Worm (Caenorhabditis elegans) whole organism, L4 larva: ENCODE measurements around the gene F19G12.1.

Experiments used
- F44E2.7 ChIP-seq: fragments of 200-800 bp; sonication (Bioruptor generic); IDR thresholded peaks from 2 replicates; pipeline ENCODE4 v2.1.2; 2022; ENCODE audit warnings: missing genetic modification characterization, missing compliant biosample characterization
- F49E8.2 ChIP-seq: sonication (generic microtip); optimal IDR thresholded peaks from 2 replicates; lab custom pipeline; 2016; ENCODE audit warnings: missing compliant biosample characterization, mild to moderate bottlenecking, missing genetic modification characterization, borderline replicate concordance
- T26A8.4 ChIP-seq: fragments of 200-800 bp; sonication (Bioruptor generic); IDR thresholded peaks from 2 replicates; pipeline ENCODE4 v1.3.6; 2022; ENCODE audit warnings: missing genetic modification characterization, missing compliant biosample characterization
- Y5F2A.4 ChIP-seq: fragments of 200-800 bp; sonication (Bioruptor generic); optimal IDR thresholded peaks from 2 replicates; lab custom pipeline; 2018; ENCODE audit warnings: mild to moderate bottlenecking, missing genetic modification characterization, missing compliant biosample characterization
- ZK337.2 ChIP-seq: fragments of 200-800 bp; sonication (Bioruptor generic); IDR thresholded peaks from 2 replicates; pipeline ENCODE4 v1.3.6; 2022; ENCODE audit warnings: missing genetic modification reagents, missing genetic modification characterization, missing compliant biosample characterization
- ZK546.5 ChIP-seq, 2 experiments: sonication (generic microtip); optimal IDR thresholded peaks; 2 replicates each; lab custom pipeline; 2017; ENCODE audit warnings: missing biosample characterization in 2 of 2, missing genetic modification characterization in 2 of 2
- arid-1 ChIP-seq: fragments of 200-800 bp; sonication (Bioruptor generic); conservative IDR thresholded peaks from 2 replicates; pipeline ENCODE4 v1.3.6; 2022; ENCODE audit warnings: missing genetic modification reagents, missing genetic modification characterization, missing compliant biosample characterization
- ceh-20 ChIP-seq: fragments of 200-800 bp; sonication (Bioruptor generic); IDR thresholded peaks from 2 replicates; pipeline ENCODE4 v1.3.6; 2022; ENCODE audit warnings: missing genetic modification reagents, missing genetic modification characterization, missing compliant biosample characterization
- ceh-44 ChIP-seq: fragments of 200-800 bp; sonication (Bioruptor generic); IDR thresholded peaks from 2 replicates; pipeline ENCODE4 v1.3.6; 2022; ENCODE audit warnings: missing genetic modification reagents, missing genetic modification characterization, missing compliant biosample characterization
- ceh-62 ChIP-seq: sonication (generic microtip); optimal IDR thresholded peaks from 2 replicates; lab custom pipeline; 2017; ENCODE audit warnings: missing biosample characterization, missing genetic modification characterization
- daf-12 ChIP-seq: fragments of 150-350 bp; optimal IDR thresholded peaks from 2 replicates; lab custom pipeline; 2014; ENCODE audit warnings: missing biosample characterization, missing genetic modification reagents, missing genetic modification characterization
- daf-16 ChIP-seq, 3 experiments: sonication (generic microtip); optimal IDR thresholded peaks; 2 replicates each; lab custom pipeline; 2016 to 2017; ENCODE audit warnings: missing genetic modification characterization in 3 of 3, missing genetic modification reagents in 3 of 3, mild to moderate bottlenecking in 2 of 3, missing compliant biosample characterization in 2 of 3, missing biosample characterization in 1 of 3, moderate library complexity in 1 of 3
- dmd-8 ChIP-seq: fragments of 200-800 bp; sonication (Bioruptor generic); IDR thresholded peaks from 2 replicates; pipeline ENCODE4 v1.3.6; 2022; ENCODE audit warnings: missing genetic modification characterization, missing compliant biosample characterization
- duxl-1 ChIP-seq: sonication (generic microtip); optimal IDR thresholded peaks from 2 replicates; lab custom pipeline; 2016; ENCODE audit warnings: mild to moderate bottlenecking, missing genetic modification characterization, moderate library complexity, missing compliant biosample characterization; ENCODE audit not compliant: poor library complexity
- egl-43 ChIP-seq: fragments of 200-800 bp; sonication (Bioruptor generic); IDR thresholded peaks from 2 replicates; pipeline ENCODE4 v1.3.6; 2022; ENCODE audit warnings: missing genetic modification reagents, missing genetic modification characterization, missing compliant biosample characterization
- gei-8 ChIP-seq: fragments of 200-800 bp; sonication (Bioruptor generic); optimal IDR thresholded peaks from 2 replicates; lab custom pipeline; 2018; ENCODE audit warnings: mild to moderate bottlenecking, missing genetic modification characterization, missing compliant biosample characterization
- hlh-11 ChIP-seq: fragments of 200-800 bp; sonication (Bioruptor generic); optimal IDR thresholded peaks from 2 replicates; lab custom pipeline; 2018; ENCODE audit warnings: mild to moderate bottlenecking, missing genetic modification characterization, missing compliant biosample characterization
- hlh-30 ChIP-seq: sonication (generic microtip); optimal IDR thresholded peaks from 2 replicates; lab custom pipeline; 2017; ENCODE audit warnings: antibody characterized with exemption, mild to moderate bottlenecking, missing genetic modification characterization, missing compliant biosample characterization; ENCODE audit not compliant: insufficient read depth
- hmg-1.1 ChIP-seq: fragments of 200-800 bp; sonication (Bioruptor generic); IDR thresholded peaks from 2 replicates; pipeline ENCODE4 v1.3.6; 2022; ENCODE audit warnings: missing genetic modification reagents, missing genetic modification characterization, missing compliant biosample characterization
- lin-13 ChIP-seq: fragments of 150-350 bp; optimal IDR thresholded peaks from 2 replicates; lab custom pipeline; 2014; ENCODE audit warnings: missing biosample characterization, missing genetic modification reagents, missing genetic modification characterization
- lsy-2 ChIP-seq, 2 experiments: fragments of 150-350 bp in 1 of 2; sonication (generic microtip) in 1 of 2; optimal IDR thresholded peaks; 2 replicates each; lab custom pipeline; 2014 to 2017; ENCODE audit warnings: missing biosample characterization in 2 of 2, missing genetic modification characterization in 2 of 2
- madf-5 ChIP-seq, 2 experiments: fragments of 200-800 bp; sonication (Bioruptor generic); IDR thresholded peaks; 2 replicates each; pipeline ENCODE4 v1.3.6; 2022; ENCODE audit warnings: missing compliant biosample characterization in 2 of 2, missing genetic modification characterization in 2 of 2
- mes-2 ChIP-seq: sonication (generic microtip); optimal IDR thresholded peaks from 2 replicates; lab custom pipeline; 2016; ENCODE audit warnings: missing genotype, mild to moderate bottlenecking, missing genetic modification characterization, missing compliant biosample characterization; ENCODE audit not compliant: poor library complexity, severe bottlenecking
- nhr-11 ChIP-seq: fragments of 150-350 bp; optimal IDR thresholded peaks from 2 replicates; lab custom pipeline; 2014; ENCODE audit warnings: missing biosample characterization, missing genetic modification characterization
- nhr-25 ChIP-seq: sonication (generic microtip); optimal IDR thresholded peaks from 2 replicates; lab custom pipeline; 2017; ENCODE audit warnings: missing genetic modification characterization, mild to moderate bottlenecking, missing compliant biosample characterization, antibody characterized with exemption, moderate library complexity, borderline replicate concordance; ENCODE audit not compliant: insufficient read depth
- nhr-28 ChIP-seq: fragments of 150-350 bp; optimal IDR thresholded peaks from 2 replicates; lab custom pipeline; 2014; ENCODE audit warnings: missing biosample characterization, missing genetic modification characterization
- nhr-42 ChIP-seq: fragments of 200-800 bp; sonication (Bioruptor generic); IDR thresholded peaks from 2 replicates; pipeline ENCODE4 v1.3.6; 2022; ENCODE audit warnings: missing genetic modification characterization, missing compliant biosample characterization
- nhr-48 ChIP-seq: sonication (generic microtip); optimal IDR thresholded peaks from 2 replicates; lab custom pipeline; 2016; ENCODE audit warnings: mild to moderate bottlenecking, missing genetic modification characterization, missing compliant biosample characterization
- pha-4 ChIP-seq, 2 experiments: fragments of 150-350 bp in 1 of 2; fragments of 200-800 bp in 1 of 2; sonication (Bioruptor generic) in 1 of 2; IDR thresholded peaks in 1 of 2; optimal IDR thresholded peaks in 1 of 2; 2 replicates each; pipeline versions ENCODE4 v1.3.6 to Lab custom; 2014 to 2022; ENCODE audit warnings: missing genetic modification characterization in 2 of 2, missing genetic modification reagents in 2 of 2, missing biosample characterization in 1 of 2, missing compliant biosample characterization in 1 of 2
- php-3 ChIP-seq: fragments of 200-800 bp; sonication (Bioruptor generic); IDR thresholded peaks from 2 replicates; pipeline ENCODE4 v1.3.6; 2022; ENCODE audit warnings: missing genetic modification reagents, missing genetic modification characterization, missing compliant biosample characterization
- pqm-1 ChIP-seq: sonication (generic microtip); optimal IDR thresholded peaks from 2 replicates; lab custom pipeline; 2017; ENCODE audit warnings: missing biosample characterization, missing genetic modification characterization
- sdz-12 ChIP-seq: fragments of 200-800 bp; sonication (Bioruptor generic); optimal IDR thresholded peaks from 2 replicates; lab custom pipeline; 2018; ENCODE audit warnings: mild to moderate bottlenecking, missing genetic modification characterization, missing compliant biosample characterization
- snpc-1.2 ChIP-seq: fragments of 200-800 bp; sonication (Bioruptor generic); IDR thresholded peaks from 2 replicates; pipeline ENCODE4 v1.3.6; 2022; ENCODE audit warnings: missing genetic modification reagents, missing genetic modification characterization, missing compliant biosample characterization
- snpc-4 ChIP-seq: fragments of 150-350 bp; optimal IDR thresholded peaks from 2 replicates; lab custom pipeline; 2014; ENCODE audit warnings: missing biosample characterization, missing genetic modification characterization
- tag-97 ChIP-seq: fragments of 200-800 bp; sonication (Bioruptor generic); IDR thresholded peaks from 2 replicates; pipeline ENCODE4 v1.3.6; 2022; ENCODE audit warnings: missing genetic modification characterization, missing compliant biosample characterization
- unc-130 ChIP-seq: sonication (generic microtip); optimal IDR thresholded peaks from 2 replicates; lab custom pipeline; 2016; ENCODE audit warnings: missing genetic modification reagents, missing genetic modification characterization, missing compliant biosample characterization
- zfp-2 ChIP-seq: sonication (generic microtip); optimal IDR thresholded peaks from 2 replicates; lab custom pipeline; 2016; ENCODE audit warnings: mild to moderate bottlenecking, missing genetic modification characterization, missing compliant biosample characterization
- zfp-3 ChIP-seq: fragments of 200-800 bp; sonication (Bioruptor generic); conservative IDR thresholded peaks from 2 replicates; pipeline ENCODE4 v1.3.6; 2022; ENCODE audit warnings: missing genetic modification reagents, missing genetic modification characterization, missing compliant biosample characterization
- zip-11 ChIP-seq: fragments of 200-800 bp; sonication (Bioruptor generic); IDR thresholded peaks from 2 replicates; pipeline ENCODE4 v1.3.6; 2022; ENCODE audit warnings: missing genetic modification characterization, missing compliant biosample characterization
- ztf-11 ChIP-seq: fragments of 150-350 bp; optimal IDR thresholded peaks from 2 replicates; lab custom pipeline; 2014; ENCODE audit warnings: missing biosample characterization, missing genetic modification characterization
- ztf-7 ChIP-seq: fragments of 150-350 bp; optimal IDR thresholded peaks from 2 replicates; lab custom pipeline; 2014; ENCODE audit warnings: missing biosample characterization, missing genetic modification characterization

F19G12.1 gene

ce11 chrX:1389382-1389983 is 41.3 kb upstream of the F19G12.1 start (continued):
- TF ChIP-seq F44E2.7 (GFP tag; lab: Robert Waterston, UW) (no peak), nhr-11 (tag; lab: Kevin White, UChicago) (peak; percentile 94), zfp-3 (GFP tag; lab: Robert Waterston, UW) (peak; percentile 74), hmg-1.1 (GFP tag; lab: Robert Waterston, UW) (peak; percentile 99), pqm-1 (tag; lab: Kevin White, UChicago) (peak; percentile 19)

- TF ChIP-seq egl-43 (GFP tag; lab: Robert Waterston, UW): no peak
- TF ChIP-seq tag-97 (GFP tag; lab: Robert Waterston, UW): no peak
- TF ChIP-seq T26A8.4 (GFP tag; lab: Robert Waterston, UW): no peak
- TF ChIP-seq dmd-8 (GFP tag; lab: Robert Waterston, UW): no peak
- no peak for TF ChIP-seq ztf-7 (tag; lab: Kevin White, UChicago)
- TF ChIP-seq ZK546.5 (tag; optimal IDR thresholded peaks at IDR 0.05; lab: Kevin White, UChicago): no peak
- TF ChIP-seq duxl-1 (tag; lab: Kevin White, UChicago): no peak
- TF ChIP-seq zfp-3 (GFP tag; lab: Robert Waterston, UW): no peak
- no peak for TF ChIP-seq snpc-4 (tag; lab: Kevin White, UChicago)
- TF ChIP-seq nhr-42 (GFP tag; lab: Robert Waterston, UW): no peak
- TF ChIP-seq zfp-2 (tag; lab: Kevin White, UChicago): no peak
- TF ChIP-seq, all 104 proteins: peak for 0
Measured at ce11 chrX:1393891-1394290, 36.9 kb upstream of the F19G12.1 start, which contains the start of gene F56C3.9. Gene F56C3.9 (minus strand): TSS chrX:1393991.

DNA sequence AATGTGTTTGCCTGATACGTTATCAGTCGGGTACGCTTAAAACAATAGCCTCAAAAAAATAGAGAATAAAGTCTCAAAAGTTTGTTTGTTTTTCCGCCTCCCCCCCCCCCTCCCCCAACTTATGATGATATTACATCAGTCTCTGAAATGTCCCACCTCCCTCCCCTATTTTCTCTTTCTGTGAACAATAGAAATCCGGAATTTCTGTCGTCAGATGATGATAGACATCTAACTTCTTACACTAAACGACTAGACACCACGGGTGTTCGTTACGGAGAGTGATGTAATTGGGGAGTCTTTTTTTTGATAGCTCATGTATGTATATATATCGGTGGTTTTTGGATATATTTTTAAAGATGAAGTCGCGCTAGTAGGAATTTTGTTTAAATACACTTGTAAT is 36.4 kb upstream of the F19G12.1 start:
- TF ChIP-seq zip-11 (GFP tag; lab: Robert Waterston, UW): peak; percentile 72; the same call in 1 of the 2 replicates
- TF ChIP-seq hlh-30: peak; percentile 32
- peak; percentile 86 for TF ChIP-seq ztf-7 (tag; lab: Kevin White, UChicago)
- no peak for TF ChIP-seq ZK546.5 (tag; optimal IDR thresholded peaks at IDR 0.05; lab: Kevin White, UChicago)
- TF ChIP-seq hlh-11 (tag; lab: Kevin White, UChicago): peak; percentile 0
- TF ChIP-seq T26A8.4 (GFP tag; lab: Robert Waterston, UW): no peak
- no peak for TF ChIP-seq unc-130 (GFP tag; lab: Kevin White, UChicago)
- no peak for TF ChIP-seq php-3 (GFP tag; lab: Robert Waterston, UW)

ce11 chrX:1395793-1396192 is 35.0 kb upstream of the F19G12.1 start:
- TF ChIP-seq nhr-25 (tag; lab: Kevin White, UChicago) (no peak), dmd-8 (GFP tag; lab: Robert Waterston, UW) (no peak), arid-1 (GFP tag; lab: Robert Waterston, UW) (no peak), egl-43 (GFP tag; lab: Robert Waterston, UW) (no peak), ZK337.2 (GFP tag; lab: Robert Waterston, UW) (no peak), pha-4 (GFP tag; IDR thresholded peaks at IDR 0.05; lab: Robert Waterston, UW) (no peak), pha-4 (tag; optimal IDR thresholded peaks at IDR 0.05; lab: Kevin White, UChicago) (no peak), F49E8.2 (tag; lab: Kevin White, UChicago) (no peak), Y5F2A.4 (GFP tag; lab: Kevin White, UChicago) (no peak), daf-12 (tag; lab: Kevin White, UChicago) (no peak), ceh-44 (GFP tag; lab: Robert Waterston, UW) (no peak), php-3 (GFP tag; lab: Robert Waterston, UW) (no peak), daf-16 (GFP tag; optimal IDR thresholded peaks at IDR 0.05; lab: Kevin White, UChicago) (peak in 1 of 2 experiments; percentile 74), daf-16 (tag; optimal IDR thresholded peaks at IDR 0.05; lab: Kevin White, UChicago) (no peak), nhr-48 (peak; percentile 69), lin-13 (GFP tag; lab: Kevin White, UChicago) (no peak), ZK546.5 (tag; optimal IDR thresholded peaks at IDR 0.05; lab: Kevin White, UChicago) (no peak), gei-8 (GFP tag; lab: Kevin White, UChicago) (no peak), snpc-1.2 (GFP tag; lab: Robert Waterston, UW) (no peak), madf-5 (GFP tag; IDR thresholded peaks at IDR 0.05; lab: Robert Waterston, UW) (no peak), mes-2 (tag; lab: Kevin White, UChicago) (no peak), snpc-4 (tag; lab: Kevin White, UChicago) (no peak), lsy-2 (tag; optimal IDR thresholded peaks at IDR 0.05; lab: Kevin White, UChicago) (peak in 1 of 2 experiments; percentile 26), sdz-12 (GFP tag; lab: Kevin White, UChicago) (no peak), ceh-62 (tag; lab: Kevin White, UChicago) (no peak), ztf-11 (tag; lab: Kevin White, UChicago) (no peak), ceh-20 (GFP tag; lab: Robert Waterston, UW) (0 out of 2 replicates have a peak, but pooled peaks have one; percentile 15), nhr-28 (peak; percentile 50)
